Worm (Caenorhabditis elegans) whole organism, early embryonic: ENCODE results near the gene prdh-1.

Experiments used
- B0310.2 ChIP-seq: sonication (generic microtip); optimal IDR thresholded peaks from 2 replicates; lab custom pipeline; 2016; ENCODE audit warnings: mild to moderate bottlenecking, missing genetic modification characterization, missing compliant biosample characterization
- ama-1 ChIP-seq: fragments of 150-350 bp; optimal IDR thresholded peaks from 2 replicates; lab custom pipeline; 2014
- ceh-36 ChIP-seq: sonication (generic microtip); optimal IDR thresholded peaks from 2 replicates; lab custom pipeline; 2016; ENCODE audit warnings: missing genetic modification characterization, inconsistent platforms, missing compliant biosample characterization
- flt-1 ChIP-seq: fragments of 200-800 bp; sonication (Bioruptor generic); IDR thresholded peaks from 2 replicates; pipeline ENCODE4 v1.3.6; 2022; ENCODE audit warnings: missing genetic modification characterization, missing compliant biosample characterization
- hmbx-1 ChIP-seq: sonication (generic microtip); optimal IDR thresholded peaks from 2 replicates; lab custom pipeline; 2016; ENCODE audit warnings: mild to moderate bottlenecking, missing genetic modification characterization, missing compliant biosample characterization
- hmg-4 ChIP-seq: fragments of 200-800 bp; sonication (Bioruptor generic); optimal IDR thresholded peaks from 2 replicates; lab custom pipeline; 2018; ENCODE audit warnings: mild to moderate bottlenecking, missing genetic modification characterization, missing compliant biosample characterization
- sea-1 ChIP-seq: fragments of 200-800 bp; sonication (Bioruptor generic); conservative IDR thresholded peaks from 2 replicates; pipeline ENCODE4 v1.3.6; 2022; ENCODE audit warnings: missing genetic modification characterization, missing compliant biosample characterization
- tbx-11 ChIP-seq: fragments of 200-800 bp; sonication (Bioruptor generic); IDR thresholded peaks from 2 replicates; pipeline ENCODE4 v1.3.6; 2022; ENCODE audit warnings: missing genetic modification characterization, missing compliant biosample characterization

ce11 chrIV:13881754-13882275, 5.4 kb upstream of the prdh-1 start, which contains the start of gene rpl-29:
- TF ChIP-seq tbx-11 (GFP tag; lab: Robert Waterston, UW): no peak
- no peak for TF ChIP-seq ama-1
- no peak for TF ChIP-seq flt-1
- TF ChIP-seq hmbx-1: no peak
- TF ChIP-seq ceh-36: no peak
- TF ChIP-seq sea-1: no peak
- TF ChIP-seq B0310.2 (tag; lab: Kevin White, UChicago): no peak
- TF ChIP-seq hmg-4 (GFP tag; lab: Kevin White, UChicago): no peak
